Worm (Caenorhabditis elegans) whole organism, late embryonic: ENCODE data around the gene T24C12.3.

Experiments used
- C38D4.7 ChIP-seq: fragments of 200-800 bp; sonication (Bioruptor generic); optimal IDR thresholded peaks from 2 replicates; lab custom pipeline; 2018; ENCODE audit warnings: mild to moderate bottlenecking, missing genetic modification characterization, moderate library complexity, missing compliant biosample characterization
- F13H6.1 ChIP-seq: sonication (generic microtip); optimal IDR thresholded peaks from 2 replicates; lab custom pipeline; 2016; ENCODE audit warnings: missing genetic modification characterization, missing compliant biosample characterization
- T23F11.4 ChIP-seq: fragments of 200-800 bp; sonication (Bioruptor generic); optimal IDR thresholded peaks from 2 replicates; lab custom pipeline; 2018; ENCODE audit warnings: mild to moderate bottlenecking, missing genetic modification characterization, missing compliant biosample characterization
- Y22D7AL.16 ChIP-seq: sonication (generic microtip); optimal IDR thresholded peaks from 2 replicates; lab custom pipeline; 2016; ENCODE audit warnings: missing genetic modification characterization, missing compliant biosample characterization
- ahr-1 ChIP-seq: sonication (generic microtip); optimal IDR thresholded peaks from 2 replicates; lab custom pipeline; 2016; ENCODE audit warnings: missing genetic modification characterization, missing compliant biosample characterization
- ama-1 ChIP-seq: fragments of 150-350 bp; optimal IDR thresholded peaks from 2 replicates; lab custom pipeline; 2014
- ceh-19 ChIP-seq: fragments of 200-800 bp; sonication (Bioruptor generic); optimal IDR thresholded peaks from 2 replicates; lab custom pipeline; 2018; ENCODE audit warnings: mild to moderate bottlenecking, missing genetic modification characterization, missing compliant biosample characterization
- ceh-2 ChIP-seq: sonication (generic microtip); optimal IDR thresholded peaks from 2 replicates; lab custom pipeline; 2016; ENCODE audit warnings: missing genotype, missing genetic modification characterization, missing compliant biosample characterization
- ceh-22 ChIP-seq: sonication (generic microtip); optimal IDR thresholded peaks from 2 replicates; lab custom pipeline; 2017; ENCODE audit warnings: missing biosample characterization, missing genetic modification characterization
- ceh-31 ChIP-seq: sonication (generic microtip); optimal IDR thresholded peaks from 2 replicates; lab custom pipeline; 2016; ENCODE audit warnings: missing genetic modification characterization, missing compliant biosample characterization
- ceh-34 ChIP-seq: sonication (generic microtip); optimal IDR thresholded peaks from 2 replicates; lab custom pipeline; 2016; ENCODE audit warnings: mild to moderate bottlenecking, missing genetic modification characterization, missing compliant biosample characterization
- ceh-6 ChIP-seq: fragments of 200-800 bp; sonication (Bioruptor generic); optimal IDR thresholded peaks from 2 replicates; lab custom pipeline; 2018; ENCODE audit warnings: mild to moderate bottlenecking, missing genetic modification characterization, missing compliant biosample characterization
- che-1 ChIP-seq: sonication (generic microtip); optimal IDR thresholded peaks from 2 replicates; lab custom pipeline; 2016; ENCODE audit warnings: mild to moderate bottlenecking, missing genetic modification characterization, missing compliant biosample characterization
- dmd-4 ChIP-seq: sonication (generic microtip); optimal IDR thresholded peaks from 2 replicates; lab custom pipeline; 2016; ENCODE audit warnings: borderline replicate concordance, missing genetic modification characterization, missing compliant biosample characterization
- dve-1 ChIP-seq: sonication (generic microtip); optimal IDR thresholded peaks from 2 replicates; lab custom pipeline; 2017; ENCODE audit warnings: antibody characterized with exemption, mild to moderate bottlenecking, missing genetic modification characterization, missing compliant biosample characterization
- elt-2 ChIP-seq: sonication (generic microtip); optimal IDR thresholded peaks from 2 replicates; lab custom pipeline; 2016; ENCODE audit warnings: missing genetic modification reagents, missing genetic modification characterization, missing compliant biosample characterization
- eyg-1 ChIP-seq: sonication (generic microtip); optimal IDR thresholded peaks from 2 replicates; lab custom pipeline; 2016; ENCODE audit warnings: missing genotype, missing genetic modification characterization, missing compliant biosample characterization
- hlh-13 ChIP-seq: fragments of 200-800 bp; sonication (Bioruptor generic); optimal IDR thresholded peaks from 2 replicates; lab custom pipeline; 2018; ENCODE audit warnings: mild to moderate bottlenecking, missing genetic modification characterization, missing compliant biosample characterization
- hlh-15 ChIP-seq: sonication (generic microtip); optimal IDR thresholded peaks from 2 replicates; lab custom pipeline; 2016; ENCODE audit warnings: missing genetic modification characterization, missing compliant biosample characterization
- hlh-6 ChIP-seq: sonication (generic microtip); optimal IDR thresholded peaks from 2 replicates; lab custom pipeline; 2016; ENCODE audit warnings: missing genotype, missing genetic modification characterization, missing compliant biosample characterization
- lin-11 ChIP-seq: fragments of 200-800 bp; sonication (Bioruptor generic); optimal IDR thresholded peaks from 2 replicates; lab custom pipeline; 2018; ENCODE audit warnings: mild to moderate bottlenecking, missing genetic modification characterization, missing compliant biosample characterization
- madf-2 ChIP-seq: sonication (generic microtip); optimal IDR thresholded peaks from 2 replicates; lab custom pipeline; 2017; ENCODE audit warnings: missing genetic modification characterization, missing compliant biosample characterization
- mec-3 ChIP-seq: sonication (generic microtip); optimal IDR thresholded peaks from 2 replicates; lab custom pipeline; 2016; ENCODE audit warnings: borderline replicate concordance, missing genetic modification characterization, missing compliant biosample characterization
- nhr-11 ChIP-seq: fragments of 150-350 bp; optimal IDR thresholded peaks from 2 replicates; lab custom pipeline; 2014; ENCODE audit warnings: missing biosample characterization, missing genetic modification characterization
- npax-4 ChIP-seq: sonication (generic microtip); optimal IDR thresholded peaks from 2 replicates; lab custom pipeline; 2016; ENCODE audit warnings: missing genetic modification characterization, missing compliant biosample characterization
- odd-2 ChIP-seq: sonication (generic microtip); optimal IDR thresholded peaks from 2 replicates; lab custom pipeline; 2017; ENCODE audit warnings: antibody characterized with exemption, mild to moderate bottlenecking, missing genetic modification characterization, missing compliant biosample characterization
- pag-3 ChIP-seq: sonication (generic microtip); optimal IDR thresholded peaks from 2 replicates; lab custom pipeline; 2016; ENCODE audit warnings: missing compliant biosample characterization, missing genetic modification characterization, borderline replicate concordance
- pat-9 ChIP-seq: fragments of 200-800 bp; sonication (Bioruptor generic); optimal IDR thresholded peaks from 2 replicates; lab custom pipeline; 2018; ENCODE audit warnings: mild to moderate bottlenecking, missing genetic modification characterization, moderate library complexity, missing compliant biosample characterization
- pha-4 ChIP-seq: fragments of 150-350 bp; optimal IDR thresholded peaks from 2 replicates; lab custom pipeline; 2018; ENCODE audit warnings: missing biosample characterization, missing genetic modification reagents, missing genetic modification characterization
- pqm-1 ChIP-seq: sonication (generic microtip); optimal IDR thresholded peaks from 2 replicates; lab custom pipeline; 2016; ENCODE audit warnings: missing genetic modification characterization, missing compliant biosample characterization
- pros-1 ChIP-seq: fragments of 150-350 bp; optimal IDR thresholded peaks from 2 replicates; lab custom pipeline; 2014; ENCODE audit warnings: missing biosample characterization, missing genetic modification reagents, missing genetic modification characterization
- ref-2 ChIP-seq: sonication (generic microtip); optimal IDR thresholded peaks from 2 replicates; lab custom pipeline; 2016; ENCODE audit warnings: missing genetic modification characterization, missing compliant biosample characterization
- rnt-1 ChIP-seq: sonication (generic microtip); optimal IDR thresholded peaks from 2 replicates; lab custom pipeline; 2016; ENCODE audit warnings: missing genetic modification characterization, missing compliant biosample characterization
- sox-4 ChIP-seq: sonication (generic microtip); optimal IDR thresholded peaks from 2 replicates; lab custom pipeline; 2017; ENCODE audit warnings: mild to moderate bottlenecking, missing genetic modification characterization, inconsistent platforms, missing compliant biosample characterization
- tbx-2 ChIP-seq: sonication (generic microtip); optimal IDR thresholded peaks from 2 replicates; lab custom pipeline; 2016; ENCODE audit warnings: missing genetic modification characterization, missing compliant biosample characterization
- unc-3 ChIP-seq, 2 experiments: fragments of 200-800 bp in 1 of 2; sonication (Bioruptor generic) in 1 of 2; sonication (generic microtip) in 1 of 2; conservative IDR thresholded peaks in 1 of 2; optimal IDR thresholded peaks in 1 of 2; 2 replicates each; pipeline versions ENCODE4 v1.3.6 to Lab custom; 2016 to 2022; ENCODE audit warnings: missing compliant biosample characterization in 2 of 2, missing genetic modification characterization in 2 of 2, missing genetic modification reagents in 1 of 2
- unc-42 ChIP-seq: sonication (generic microtip); optimal IDR thresholded peaks from 2 replicates; lab custom pipeline; 2016; ENCODE audit warnings: missing genotype, missing genetic modification characterization, missing compliant biosample characterization
- unc-86 ChIP-seq: sonication (generic microtip); optimal IDR thresholded peaks from 2 replicates; lab custom pipeline; 2016; ENCODE audit warnings: missing genetic modification characterization, missing compliant biosample characterization
- zip-5 ChIP-seq: sonication (generic microtip); optimal IDR thresholded peaks from 2 replicates; lab custom pipeline; 2016; ENCODE audit warnings: missing genetic modification characterization, missing compliant biosample characterization

T24C12.3 gene

DNA sequence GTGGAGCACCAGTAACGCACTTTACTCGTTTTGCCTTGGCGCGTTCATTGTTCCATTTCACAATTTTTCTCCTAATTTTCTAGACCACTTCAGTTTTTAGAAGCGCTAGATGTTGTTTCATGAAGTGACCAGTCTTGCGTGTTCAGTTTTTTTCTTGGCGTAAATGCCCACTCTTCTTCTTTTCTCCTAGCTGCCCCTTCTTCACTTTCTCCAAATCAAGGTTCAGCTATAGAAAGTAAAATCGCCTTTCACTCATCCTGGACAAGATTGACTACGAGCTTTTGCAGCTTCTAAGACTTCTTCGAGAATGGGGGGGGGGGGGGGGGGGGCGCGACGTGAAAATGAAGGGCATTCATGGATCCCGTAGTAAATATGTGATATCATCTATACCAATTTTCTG, 9.0 kb upstream of the T24C12.3 start (continued):
- no peak for TF ChIP-seq zip-5 (tag; lab: Kevin White, UChicago)
- TF ChIP-seq, all 69 proteins: peak for 0

DNA sequence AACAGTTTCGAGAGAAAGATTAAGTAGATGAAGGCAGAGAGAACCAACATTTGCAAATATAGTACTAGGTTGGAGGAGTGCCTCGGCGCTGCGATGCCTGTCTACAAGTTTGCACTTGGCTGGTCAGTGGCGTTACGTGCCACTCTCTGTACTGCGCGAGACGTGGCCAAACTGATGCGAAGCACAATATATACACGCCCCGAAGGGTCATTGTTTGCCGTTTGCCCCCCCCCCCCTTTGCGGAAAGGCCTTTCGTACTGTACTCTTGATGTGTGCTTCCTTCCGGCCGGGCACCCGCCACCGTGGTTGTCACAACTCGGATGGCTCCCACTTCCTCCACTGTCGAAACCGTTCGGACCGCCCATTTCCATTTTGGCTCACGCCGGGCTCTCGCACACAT, 8.4 kb upstream of the T24C12.3 start:
- TF ChIP-seq ceh-22 (tag; lab: Kevin White, UChicago) = peak; percentile 21
- TF ChIP-seq tbx-2 (tag; lab: Kevin White, UChicago) = peak; percentile 32
- peak; percentile 30 for TF ChIP-seq ceh-2 (tag; lab: Kevin White, UChicago)
- no peak for TF ChIP-seq rnt-1 (tag; lab: Kevin White, UChicago)

DNA sequence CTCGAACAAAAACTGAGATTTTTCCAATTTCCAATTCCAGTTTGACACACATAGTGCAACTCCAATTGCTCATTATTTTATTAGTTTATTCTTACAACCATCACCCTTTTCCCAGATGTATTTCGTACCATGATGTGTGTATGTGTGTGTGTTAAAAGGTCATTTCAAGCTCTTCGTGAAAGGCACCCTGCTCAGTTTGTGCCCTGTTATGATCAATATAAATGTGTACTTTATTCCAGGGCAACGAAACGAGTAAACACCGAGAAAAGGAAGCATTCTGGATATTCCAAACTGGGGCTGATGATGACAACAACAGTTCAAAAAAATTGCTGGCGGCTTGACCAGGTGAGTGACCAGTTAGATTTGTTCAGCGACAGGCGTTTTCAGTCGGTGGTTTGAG, 7.1 kb upstream of the T24C12.3 start, which contains the start of gene peb-1:
Gene peb-1 (plus strand): TSS at position 301 of the 400 bp plus-strand sequence.
- no peak for TF ChIP-seq ahr-1 (tag; lab: Kevin White, UChicago)
- TF ChIP-seq dve-1 (tag; lab: Kevin White, UChicago) = no peak
- TF ChIP-seq unc-86 = no peak
- no peak for TF ChIP-seq hlh-13
- no peak for TF ChIP-seq nhr-11 (tag; lab: Kevin White, UChicago)
- TF ChIP-seq madf-2 (tag; lab: Kevin White, UChicago) = no peak
- no peak for TF ChIP-seq npax-4
- TF ChIP-seq ref-2 (tag; lab: Kevin White, UChicago) = no peak
- TF ChIP-seq F13H6.1 (tag; lab: Kevin White, UChicago) = no peak
- TF ChIP-seq ceh-34 = no peak
- TF ChIP-seq lin-11 = no peak
- no peak for TF ChIP-seq eyg-1 (tag; lab: Kevin White, UChicago)
- no peak for TF ChIP-seq hlh-6 (tag; lab: Kevin White, UChicago)
- TF ChIP-seq ama-1 (lab: Kevin White, UChicago) = no peak
- TF ChIP-seq hlh-15 (tag; lab: Kevin White, UChicago) = no peak
- no peak for TF ChIP-seq unc-3 (GFP tag; conservative IDR thresholded peaks at IDR 0.05; lab: Robert Waterston, UW)
- TF ChIP-seq unc-3 (tag; optimal IDR thresholded peaks at IDR 0.05; lab: Kevin White, UChicago) = no peak

DNA sequence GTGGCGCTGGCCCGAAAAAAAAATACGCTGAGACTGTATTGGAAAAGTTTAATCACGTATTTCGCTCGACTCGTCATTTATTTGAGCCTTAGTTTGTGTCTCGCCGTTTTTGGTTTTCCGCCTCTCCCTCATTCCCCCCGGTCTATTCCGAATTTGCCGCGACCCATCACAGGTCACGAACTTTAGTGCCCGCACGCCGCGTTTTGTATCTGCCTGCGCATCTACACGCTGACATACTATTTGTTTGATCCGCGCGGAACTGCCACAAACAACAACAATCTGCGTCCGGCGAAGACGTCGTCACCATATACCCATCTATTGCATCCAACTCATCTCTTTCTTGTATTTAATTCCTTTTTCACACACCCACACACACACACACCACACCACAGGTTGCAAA, 6.5 kb upstream of the T24C12.3 start:
- TF ChIP-seq pros-1 (no peak), pqm-1 (tag; lab: Kevin White, UChicago) (no peak), nhr-11 (tag; lab: Kevin White, UChicago) (no peak), unc-42 (no peak), pag-3 (no peak), hlh-6 (tag; lab: Kevin White, UChicago) (no peak), dve-1 (tag; lab: Kevin White, UChicago) (no peak), T23F11.4 (GFP tag; lab: Kevin White, UChicago) (no peak), C38D4.7 (GFP tag; lab: Kevin White, UChicago) (no peak), ceh-6 (GFP tag; lab: Kevin White, UChicago) (no peak), mec-3 (no peak), ama-1 (lab: Kevin White, UChicago) (no peak), Y22D7AL.16 (tag; lab: Kevin White, UChicago) (no peak), unc-86 (no peak), ceh-31 (no peak), pat-9 (tag; lab: Kevin White, UChicago) (no peak), sox-4 (tag; lab: Kevin White, UChicago) (no peak), odd-2 (tag; lab: Kevin White, UChicago) (no peak), ahr-1 (tag; lab: Kevin White, UChicago) (no peak), che-1 (tag; lab: Kevin White, UChicago) (no peak)
- TF ChIP-seq, all 69 proteins: peak for 0

DNA sequence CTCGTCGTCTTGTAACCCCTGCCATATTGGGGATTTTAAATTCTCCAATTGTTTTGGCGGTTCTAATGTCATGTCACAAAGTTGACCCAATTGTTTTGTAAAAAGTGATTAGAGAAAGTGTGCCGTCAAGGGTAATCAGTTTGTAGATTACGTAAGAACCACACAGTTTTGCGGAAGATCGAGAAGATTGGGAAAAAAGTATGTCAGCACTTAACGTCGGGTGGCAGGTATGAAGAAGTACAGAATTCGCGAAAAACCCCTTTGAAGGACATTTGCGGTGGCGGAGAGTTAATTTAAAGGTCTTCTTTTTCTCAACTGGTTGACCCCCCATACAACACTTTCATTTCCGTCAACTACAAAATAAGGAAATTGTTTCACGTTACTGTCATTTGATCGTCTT, 4.7 kb upstream of the T24C12.3 start:
- no peak for TF ChIP-seq ahr-1 (tag; lab: Kevin White, UChicago)
- no peak for TF ChIP-seq ceh-19
- TF ChIP-seq pha-4 (tag; lab: Kevin White, UChicago) = no peak
- TF ChIP-seq elt-2 (tag; lab: Kevin White, UChicago) = no peak
- no peak for TF ChIP-seq unc-42
- TF ChIP-seq che-1 (tag; lab: Kevin White, UChicago) = no peak
- no peak for TF ChIP-seq dmd-4 (tag; lab: Kevin White, UChicago)
- no peak for TF ChIP-seq unc-86
- no peak for TF ChIP-seq eyg-1 (tag; lab: Kevin White, UChicago)
